Worm (Caenorhabditis elegans) whole organism, L2 larva: ENCODE data around the gene D1069.3.

Experiments
- C34F6.9 ChIP-seq: fragments of 150-350 bp; optimal IDR thresholded peaks from 2 replicates; lab custom pipeline; 2014; ENCODE audit warnings: missing biosample characterization, missing genetic modification characterization
- F13H6.1 ChIP-seq: sonication (generic microtip); optimal IDR thresholded peaks from 2 replicates; lab custom pipeline; 2016; ENCODE audit warnings: missing genetic modification characterization, missing compliant biosample characterization
- R02D3.7 ChIP-seq: fragments of 150-350 bp; optimal IDR thresholded peaks from 2 replicates; lab custom pipeline; 2014; ENCODE audit warnings: missing biosample characterization, missing genetic modification characterization
- Y55F3AM.14 ChIP-seq: fragments of 200-800 bp; sonication (Bioruptor generic); optimal IDR thresholded peaks from 2 replicates; lab custom pipeline; 2018; ENCODE audit warnings: mild to moderate bottlenecking, missing genetic modification characterization, missing compliant biosample characterization
- alr-1 ChIP-seq: fragments of 150-350 bp; optimal IDR thresholded peaks from 2 replicates; lab custom pipeline; 2014; ENCODE audit warnings: missing biosample characterization, missing genetic modification characterization
- aly-2 ChIP-seq: fragments of 150-350 bp; optimal IDR thresholded peaks from 2 replicates; lab custom pipeline; 2014; ENCODE audit warnings: missing biosample characterization, missing genetic modification characterization
- ama-1 ChIP-seq: fragments of 150-350 bp; optimal IDR thresholded peaks from 2 replicates; lab custom pipeline; 2018; ENCODE audit warnings: inconsistent platforms
- blmp-1 ChIP-seq: sonication (generic microtip); optimal IDR thresholded peaks from 2 replicates; lab custom pipeline; 2017; ENCODE audit warnings: missing genetic modification characterization, mild to moderate bottlenecking, missing compliant biosample characterization, antibody characterized with exemption, moderate library complexity; ENCODE audit not compliant: insufficient read depth
- ceh-16 ChIP-seq: fragments of 150-350 bp; optimal IDR thresholded peaks from 2 replicates; lab custom pipeline; 2014; ENCODE audit warnings: missing biosample characterization, missing genetic modification characterization
- ceh-82 ChIP-seq: fragments of 150-350 bp; optimal IDR thresholded peaks from 2 replicates; lab custom pipeline; 2014; ENCODE audit warnings: missing biosample characterization, missing genetic modification characterization
- crh-2 ChIP-seq: sonication (generic microtip); optimal IDR thresholded peaks from 2 replicates; lab custom pipeline; 2017; ENCODE audit warnings: missing biosample characterization, missing genetic modification characterization
- elt-1 ChIP-seq: fragments of 150-350 bp; optimal IDR thresholded peaks from 2 replicates; lab custom pipeline; 2014; ENCODE audit warnings: missing biosample characterization, missing genetic modification characterization
- elt-3 ChIP-seq: sonication (generic microtip); optimal IDR thresholded peaks from 2 replicates; lab custom pipeline; 2017; ENCODE audit warnings: missing biosample characterization, missing genetic modification characterization
- fos-1 ChIP-seq: fragments of 150-350 bp; optimal IDR thresholded peaks from 2 replicates; lab custom pipeline; 2014; ENCODE audit warnings: missing biosample characterization, missing genetic modification characterization
- lin-11 ChIP-seq: fragments of 150-350 bp; sonication (generic microtip); optimal IDR thresholded peaks from 2 replicates; lab custom pipeline; 2014; ENCODE audit warnings: missing biosample characterization, missing genetic modification characterization, inconsistent platforms, mixed read lengths
- lin-13 ChIP-seq: fragments of 150-350 bp; optimal IDR thresholded peaks from 2 replicates; lab custom pipeline; 2014; ENCODE audit warnings: missing biosample characterization, missing genetic modification reagents, missing genetic modification characterization
- lsy-2 ChIP-seq, 2 experiments: fragments of 150-350 bp in 1 of 2; sonication (generic microtip) in 1 of 2; optimal IDR thresholded peaks; 2 replicates each; lab custom pipeline; 2014 to 2017; ENCODE audit warnings: missing biosample characterization in 2 of 2, missing genetic modification characterization in 2 of 2
- mab-5 ChIP-seq: fragments of 150-350 bp; optimal IDR thresholded peaks from 2 replicates; lab custom pipeline; 2014; ENCODE audit warnings: missing biosample characterization, missing genetic modification characterization
- mbf-1 ChIP-seq: sonication (generic microtip); optimal IDR thresholded peaks from 2 replicates; lab custom pipeline; 2017; ENCODE audit warnings: missing biosample characterization, missing genetic modification characterization
- mdl-1 ChIP-seq, 2 experiments: fragments of 150-350 bp in 1 of 2; sonication (generic microtip) in 1 of 2; optimal IDR thresholded peaks; 2 replicates each; lab custom pipeline; 2017; ENCODE audit warnings: missing biosample characterization in 2 of 2, missing genetic modification characterization in 2 of 2
- nhr-11 ChIP-seq: fragments of 150-350 bp; optimal IDR thresholded peaks from 2 replicates; lab custom pipeline; 2014; ENCODE audit warnings: missing biosample characterization, missing genetic modification characterization
- nhr-129 ChIP-seq: fragments of 150-350 bp; optimal IDR thresholded peaks from 2 replicates; lab custom pipeline; 2014; ENCODE audit warnings: missing biosample characterization, missing genetic modification characterization
- nhr-21 ChIP-seq: fragments of 150-350 bp; optimal IDR thresholded peaks from 2 replicates; lab custom pipeline; 2014; ENCODE audit warnings: missing biosample characterization, missing genetic modification characterization
- nhr-237 ChIP-seq: fragments of 150-350 bp; optimal IDR thresholded peaks from 2 replicates; lab custom pipeline; 2014; ENCODE audit warnings: missing biosample characterization, missing genetic modification characterization
- nhr-25 ChIP-seq: fragments of 150-350 bp; sonication (generic microtip); optimal IDR thresholded peaks from 3 replicates; lab custom pipeline; 2014; ENCODE audit warnings: missing biosample characterization, missing genetic modification characterization
- nhr-6 ChIP-seq: fragments of 150-350 bp; optimal IDR thresholded peaks from 2 replicates; lab custom pipeline; 2014; ENCODE audit warnings: missing biosample characterization, missing genetic modification characterization
- sem-4 ChIP-seq: fragments of 150-350 bp; optimal IDR thresholded peaks from 2 replicates; lab custom pipeline; 2014; ENCODE audit warnings: missing biosample characterization, missing genetic modification reagents, missing genetic modification characterization
- skn-1 ChIP-seq: sonication (generic microtip); optimal IDR thresholded peaks from 2 replicates; lab custom pipeline; 2017; ENCODE audit warnings: missing biosample characterization, missing genetic modification characterization
- sma-3 ChIP-seq: sonication (generic microtip); optimal IDR thresholded peaks from 2 replicates; lab custom pipeline; 2016; ENCODE audit warnings: missing genetic modification reagents, missing genetic modification characterization, missing compliant biosample characterization
- sma-9 ChIP-seq, 2 experiments: fragments of 150-350 bp in 1 of 2; sonication (generic microtip) in 1 of 2; optimal IDR thresholded peaks; 2 replicates each; lab custom pipeline; 2014 to 2016; ENCODE audit warnings: missing genetic modification characterization in 2 of 2, mild to moderate bottlenecking in 1 of 2, missing biosample characterization in 1 of 2, missing compliant biosample characterization in 1 of 2, missing genetic modification reagents in 1 of 2, moderate library complexity in 1 of 2
- snpc-4 ChIP-seq: fragments of 150-350 bp; optimal IDR thresholded peaks from 2 replicates; lab custom pipeline; 2014; ENCODE audit warnings: missing biosample characterization, missing genetic modification characterization
- unc-39 ChIP-seq: fragments of 150-350 bp; optimal IDR thresholded peaks from 2 replicates; lab custom pipeline; 2014; ENCODE audit warnings: missing biosample characterization, missing genetic modification characterization
- zag-1 ChIP-seq: fragments of 150-350 bp; optimal IDR thresholded peaks from 2 replicates; lab custom pipeline; 2014; ENCODE audit warnings: missing biosample characterization, missing genetic modification characterization
- ztf-1 ChIP-seq: fragments of 200-800 bp; sonication (Bioruptor generic); conservative IDR thresholded peaks from 2 replicates; pipeline ENCODE4 v1.3.6; 2022; ENCODE audit warnings: missing genetic modification characterization, missing compliant biosample characterization
- ztf-4 ChIP-seq: fragments of 150-350 bp; optimal IDR thresholded peaks from 2 replicates; lab custom pipeline; 2014; ENCODE audit warnings: missing biosample characterization, missing genetic modification characterization

Gene D1069.3

DNA sequence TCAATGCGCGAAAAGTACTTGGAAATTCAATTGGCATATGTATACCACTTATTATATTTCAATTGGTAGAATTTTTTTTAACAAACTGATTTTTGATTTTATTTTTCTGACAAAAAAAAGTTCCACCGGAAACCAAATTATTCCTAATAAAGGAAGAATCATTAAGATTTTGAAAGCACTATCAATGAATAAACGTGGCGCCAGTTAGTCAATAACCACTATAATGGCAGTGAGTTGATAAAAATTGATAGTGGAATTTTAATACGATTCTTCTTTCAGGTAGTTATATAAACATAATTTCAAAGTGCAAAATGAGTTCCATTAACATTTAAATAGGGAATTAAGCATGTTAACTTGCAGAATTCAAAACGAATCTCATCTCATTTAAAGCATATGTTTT, 42.0 kb downstream of the D1069.3 start, which contains the start of gene col-69:
TSS of gene col-69 (minus strand) at position 101 of the 400 bp plus-strand sequence.
- TF ChIP-seq alr-1 (tag; lab: Kevin White, UChicago) (no peak), fos-1 (peak; percentile 62)

DNA sequence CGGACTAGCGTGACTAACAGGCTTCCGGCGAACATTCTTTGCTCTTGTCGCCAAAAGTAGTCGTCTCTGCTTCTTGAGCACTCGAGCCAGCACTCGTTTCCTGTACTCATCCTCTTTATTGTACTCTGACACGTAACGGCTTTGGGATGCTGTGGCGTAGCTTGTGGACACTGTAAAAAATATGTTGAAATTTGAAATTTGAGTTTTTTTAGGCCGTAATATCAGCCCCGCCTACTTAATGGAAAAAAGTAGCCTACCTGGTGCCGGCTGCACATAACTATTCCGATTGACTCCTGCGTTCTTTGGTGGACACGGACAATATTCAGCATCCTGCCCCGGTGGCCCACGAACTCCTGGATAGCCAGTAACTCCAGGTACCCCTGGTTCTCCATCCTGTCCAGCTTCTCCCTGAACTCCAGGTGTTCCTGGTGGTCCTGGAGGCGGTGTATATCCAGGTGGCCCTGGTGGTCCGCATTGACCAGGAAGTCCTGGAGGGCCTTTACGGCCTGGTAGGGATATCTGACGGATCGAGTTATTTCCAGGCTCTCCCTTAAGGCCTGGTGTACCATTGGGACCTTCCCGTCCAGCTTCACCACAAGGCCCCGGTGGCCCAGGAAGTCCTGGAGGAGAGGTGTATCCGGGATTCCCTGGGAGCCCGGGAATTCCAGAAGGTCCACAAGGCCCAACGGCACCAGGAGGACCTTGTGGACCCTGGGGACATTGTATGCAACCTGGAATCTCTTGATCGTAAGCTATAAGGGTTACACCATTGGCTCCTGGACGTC, 43.6 kb downstream of the D1069.3 start:
- TF ChIP-seq C34F6.9 (tag; lab: Kevin White, UChicago) (no peak), R02D3.7 (no peak), lin-11 (tag; lab: Kevin White, UChicago) (no peak), nhr-129 (tag; lab: Kevin White, UChicago) (no peak), skn-1 (tag; lab: Kevin White, UChicago) (no peak), nhr-237 (tag; lab: Kevin White, UChicago) (no peak), ceh-82 (tag; lab: Kevin White, UChicago) (no peak), lin-13 (GFP tag; lab: Kevin White, UChicago) (no peak), crh-2 (no peak), mab-5 (tag; lab: Kevin White, UChicago) (no peak), mdl-1 (tag; optimal IDR thresholded peaks at IDR 0.05; lab: Kevin White, UChicago) (no peak), nhr-21 (no peak), sma-3 (no peak), elt-1 (no peak), nhr-25 (tag; lab: Kevin White, UChicago) (no peak), ztf-1 (GFP tag; lab: Robert Waterston, UW) (no peak), aly-2 (tag; lab: Kevin White, UChicago) (no peak)

ce11 chrII:300977-301772, 46.5 kb downstream of the D1069.3 start, which contains the start of gene K01A2.5:
Gene K01A2.5, plus strand, starts transcription at chrII:301273.
- TF ChIP-seq mab-5 (tag; lab: Kevin White, UChicago) = no peak
- TF ChIP-seq ama-1 (lab: Kevin White, UChicago) = no peak
- no peak for TF ChIP-seq R02D3.7
- peak; percentile 71 for TF ChIP-seq ceh-16
- TF ChIP-seq blmp-1 = peak; percentile 99
- TF ChIP-seq sma-9 (GFP tag; optimal IDR thresholded peaks at IDR 0.05; lab: Kevin White, UChicago) = peak; percentile 40
- TF ChIP-seq sma-9 (tag; optimal IDR thresholded peaks at IDR 0.05; lab: Kevin White, UChicago) = no peak
- TF ChIP-seq nhr-129 (tag; lab: Kevin White, UChicago) = no peak
- peak; percentile 39 for TF ChIP-seq nhr-21
- TF ChIP-seq sem-4 (tag; lab: Kevin White, UChicago) = peak; percentile 66
- TF ChIP-seq unc-39 (tag; lab: Kevin White, UChicago) = no peak
- TF ChIP-seq fos-1 = peak; percentile 21
- TF ChIP-seq elt-1 = no peak
- no peak for TF ChIP-seq elt-3 (tag; lab: Kevin White, UChicago)
- peak; percentile 71 for TF ChIP-seq nhr-25 (tag; lab: Kevin White, UChicago)
- TF ChIP-seq Y55F3AM.14 (GFP tag; lab: Kevin White, UChicago) = no peak
- TF ChIP-seq, all 48 proteins: peak for 7

DNA sequence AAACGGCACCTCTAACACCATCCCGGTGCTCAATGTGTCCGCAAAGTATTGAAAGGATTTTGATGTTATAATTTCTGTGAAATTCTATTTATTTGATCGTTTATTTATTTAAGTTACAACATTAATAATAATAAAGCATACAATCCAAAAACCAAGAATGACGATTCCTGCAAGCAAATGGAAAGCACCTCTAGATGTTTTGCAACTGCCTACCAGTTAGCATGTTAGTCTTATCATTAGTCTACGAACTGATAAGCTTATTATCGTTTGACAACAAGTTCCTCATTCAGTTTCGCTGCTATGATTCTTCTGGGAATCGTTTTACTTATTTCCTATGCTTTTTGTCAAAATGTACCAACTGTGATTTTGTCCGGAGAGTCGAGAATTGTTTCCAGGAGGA, 48.0 kb downstream of the D1069.3 start, which contains the start of gene K01A2.6:
TSS of gene K01A2.6 (plus strand) at position 301 of the 400 bp plus-strand sequence.
- no peak for TF ChIP-seq ztf-4 (tag; lab: Kevin White, UChicago)
- no peak for TF ChIP-seq skn-1 (tag; lab: Kevin White, UChicago)
- TF ChIP-seq nhr-6 (tag; lab: Kevin White, UChicago) = no peak
- TF ChIP-seq R02D3.7 = no peak
- TF ChIP-seq unc-39 (tag; lab: Kevin White, UChicago) = no peak
- TF ChIP-seq sem-4 (tag; lab: Kevin White, UChicago) = no peak
- TF ChIP-seq snpc-4 (tag; lab: Kevin White, UChicago) = no peak
- TF ChIP-seq aly-2 (tag; lab: Kevin White, UChicago) = no peak
- no peak for TF ChIP-seq F13H6.1 (tag; lab: Kevin White, UChicago)
- no peak for TF ChIP-seq lsy-2 (tag; optimal IDR thresholded peaks at IDR 0.05; lab: Kevin White, UChicago)
- TF ChIP-seq zag-1 (tag; lab: Kevin White, UChicago) = no peak
- TF ChIP-seq mdl-1 (tag; optimal IDR thresholded peaks at IDR 0.05; lab: Kevin White, UChicago) = no peak
- TF ChIP-seq mbf-1 (tag; lab: Kevin White, UChicago) = no peak
- TF ChIP-seq lin-11 (tag; lab: Kevin White, UChicago) = no peak
- TF ChIP-seq nhr-237 (tag; lab: Kevin White, UChicago) = no peak
- TF ChIP-seq nhr-11 (tag; lab: Kevin White, UChicago) = no peak
- no peak for TF ChIP-seq sma-3
